Fruit fly (Drosophila melanogaster) Kc167 (cell line): ENCODE measurements around the gene CG8814.

Experiments
- Myc ChIP-seq: fragments of >200 bp; optimal IDR thresholded peaks from 2 replicates; lab custom pipeline; 2017; ENCODE audit warnings: missing external identifiers
- Sin3A ChIP-seq: fragments of >200 bp; optimal IDR thresholded peaks from 2 replicates; lab custom pipeline; 2018; ENCODE audit warnings: missing external identifiers
- h ChIP-seq: fragments of >200 bp; optimal IDR thresholded peaks from 3 replicates; lab custom pipeline; 2018; ENCODE audit warnings: missing external identifiers
- insv ChIP-seq: fragments of >200 bp; optimal IDR thresholded peaks from 3 replicates; lab custom pipeline; 2018; ENCODE audit warnings: missing external identifiers
- psq ChIP-seq: fragments of >200 bp; optimal IDR thresholded peaks from 2 replicates; lab custom pipeline; 2017; ENCODE audit warnings: missing external identifiers

DNA sequence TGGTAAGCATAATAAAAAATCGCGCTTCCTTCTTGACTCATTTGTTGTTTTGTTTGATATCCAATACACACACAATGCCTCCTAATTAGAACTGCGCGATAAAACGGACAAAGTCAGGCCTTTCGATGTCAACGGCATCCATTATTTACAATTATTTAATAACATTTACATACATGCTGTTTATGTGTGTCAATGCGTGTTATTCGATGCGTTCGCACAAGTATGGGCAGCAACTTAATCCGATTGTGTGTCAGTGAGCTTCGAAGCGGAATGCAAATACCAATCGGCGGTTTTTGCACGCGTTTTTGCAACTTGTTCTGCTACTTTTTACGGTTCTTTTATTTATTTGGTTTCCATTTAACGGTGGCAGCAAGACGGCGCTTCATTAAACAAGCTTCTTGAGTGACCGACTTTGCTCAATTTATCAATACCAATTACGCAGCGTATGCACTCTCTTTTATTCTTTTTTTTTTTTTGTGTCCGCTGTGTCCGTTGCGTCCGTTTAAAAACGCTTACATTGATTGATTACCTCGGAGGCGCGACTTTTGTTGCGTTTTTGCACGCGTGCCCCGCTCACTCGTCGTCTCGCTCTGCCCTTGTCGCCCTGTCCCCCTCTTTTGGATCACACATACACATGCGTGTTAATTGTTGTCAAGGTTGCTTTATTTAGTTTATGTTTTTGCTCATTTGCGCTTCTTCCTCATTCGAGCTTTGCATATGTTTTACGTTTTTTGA, 29.8 kb downstream of the CG8814 start:
- TF ChIP-seq psq (lab: Kevin White, UChicago), result no peak
- no peak for TF ChIP-seq insv (lab: Kevin White, UChicago)
- no peak for TF ChIP-seq h (lab: Kevin White, UChicago)
- no peak for TF ChIP-seq Myc (lab: Kevin White, UChicago)
- no peak for TF ChIP-seq Sin3A (lab: Kevin White, UChicago)
